Worm (Caenorhabditis elegans) whole organism, L2 larva: ENCODE measurements around the gene H12D21.6.

Source experiments
- C34F6.9 ChIP-seq: fragments of 150-350 bp; optimal IDR thresholded peaks from 2 replicates; lab custom pipeline; 2014; ENCODE audit warnings: missing biosample characterization, missing genetic modification characterization
- F13H6.1 ChIP-seq: sonication (generic microtip); optimal IDR thresholded peaks from 2 replicates; lab custom pipeline; 2016; ENCODE audit warnings: missing genetic modification characterization, missing compliant biosample characterization
- R02D3.7 ChIP-seq: fragments of 150-350 bp; optimal IDR thresholded peaks from 2 replicates; lab custom pipeline; 2014; ENCODE audit warnings: missing biosample characterization, missing genetic modification characterization
- Y55F3AM.14 ChIP-seq: fragments of 200-800 bp; sonication (Bioruptor generic); optimal IDR thresholded peaks from 2 replicates; lab custom pipeline; 2018; ENCODE audit warnings: mild to moderate bottlenecking, missing genetic modification characterization, missing compliant biosample characterization
- ZK546.5 ChIP-seq: sonication (generic microtip); optimal IDR thresholded peaks from 2 replicates; lab custom pipeline; 2017; ENCODE audit warnings: missing biosample characterization, missing genetic modification characterization
- alr-1 ChIP-seq: fragments of 150-350 bp; optimal IDR thresholded peaks from 2 replicates; lab custom pipeline; 2014; ENCODE audit warnings: missing biosample characterization, missing genetic modification characterization
- aly-2 ChIP-seq: fragments of 150-350 bp; optimal IDR thresholded peaks from 2 replicates; lab custom pipeline; 2014; ENCODE audit warnings: missing biosample characterization, missing genetic modification characterization
- ama-1 ChIP-seq: fragments of 150-350 bp; optimal IDR thresholded peaks from 2 replicates; lab custom pipeline; 2018; ENCODE audit warnings: inconsistent platforms
- blmp-1 ChIP-seq: sonication (generic microtip); optimal IDR thresholded peaks from 2 replicates; lab custom pipeline; 2017; ENCODE audit warnings: missing genetic modification characterization, mild to moderate bottlenecking, missing compliant biosample characterization, antibody characterized with exemption, moderate library complexity; ENCODE audit not compliant: insufficient read depth
- ceh-16 ChIP-seq: fragments of 150-350 bp; optimal IDR thresholded peaks from 2 replicates; lab custom pipeline; 2014; ENCODE audit warnings: missing biosample characterization, missing genetic modification characterization
- ceh-82 ChIP-seq: fragments of 150-350 bp; optimal IDR thresholded peaks from 2 replicates; lab custom pipeline; 2014; ENCODE audit warnings: missing biosample characterization, missing genetic modification characterization
- crh-2 ChIP-seq: sonication (generic microtip); optimal IDR thresholded peaks from 2 replicates; lab custom pipeline; 2017; ENCODE audit warnings: missing biosample characterization, missing genetic modification characterization
- elt-1 ChIP-seq: fragments of 150-350 bp; optimal IDR thresholded peaks from 2 replicates; lab custom pipeline; 2014; ENCODE audit warnings: missing biosample characterization, missing genetic modification characterization
- elt-3 ChIP-seq: sonication (generic microtip); optimal IDR thresholded peaks from 2 replicates; lab custom pipeline; 2017; ENCODE audit warnings: missing biosample characterization, missing genetic modification characterization
- fos-1 ChIP-seq: fragments of 150-350 bp; optimal IDR thresholded peaks from 2 replicates; lab custom pipeline; 2014; ENCODE audit warnings: missing biosample characterization, missing genetic modification characterization
- gmeb-1 ChIP-seq: fragments of 150-350 bp; optimal IDR thresholded peaks from 2 replicates; lab custom pipeline; 2014; ENCODE audit warnings: missing biosample characterization, missing genetic modification characterization
- lin-11 ChIP-seq: fragments of 150-350 bp; sonication (generic microtip); optimal IDR thresholded peaks from 2 replicates; lab custom pipeline; 2014; ENCODE audit warnings: missing biosample characterization, missing genetic modification characterization, inconsistent platforms, mixed read lengths
- lin-13 ChIP-seq: fragments of 150-350 bp; optimal IDR thresholded peaks from 2 replicates; lab custom pipeline; 2014; ENCODE audit warnings: missing biosample characterization, missing genetic modification reagents, missing genetic modification characterization
- mab-5 ChIP-seq: fragments of 150-350 bp; optimal IDR thresholded peaks from 2 replicates; lab custom pipeline; 2014; ENCODE audit warnings: missing biosample characterization, missing genetic modification characterization
- mdl-1 ChIP-seq, 2 experiments: fragments of 150-350 bp in 1 of 2; sonication (generic microtip) in 1 of 2; optimal IDR thresholded peaks; 2 replicates each; lab custom pipeline; 2017; ENCODE audit warnings: missing biosample characterization in 2 of 2, missing genetic modification characterization in 2 of 2
- nhr-11 ChIP-seq: fragments of 150-350 bp; optimal IDR thresholded peaks from 2 replicates; lab custom pipeline; 2014; ENCODE audit warnings: missing biosample characterization, missing genetic modification characterization
- nhr-129 ChIP-seq: fragments of 150-350 bp; optimal IDR thresholded peaks from 2 replicates; lab custom pipeline; 2014; ENCODE audit warnings: missing biosample characterization, missing genetic modification characterization
- nhr-23 ChIP-seq: fragments of 150-350 bp; optimal IDR thresholded peaks from 2 replicates; lab custom pipeline; 2014; ENCODE audit warnings: missing biosample characterization, missing genetic modification reagents, missing genetic modification characterization
- nhr-237 ChIP-seq: fragments of 150-350 bp; optimal IDR thresholded peaks from 2 replicates; lab custom pipeline; 2014; ENCODE audit warnings: missing biosample characterization, missing genetic modification characterization
- nhr-6 ChIP-seq: fragments of 150-350 bp; optimal IDR thresholded peaks from 2 replicates; lab custom pipeline; 2014; ENCODE audit warnings: missing biosample characterization, missing genetic modification characterization
- nhr-77 ChIP-seq: fragments of 150-350 bp; optimal IDR thresholded peaks from 2 replicates; lab custom pipeline; 2014; ENCODE audit warnings: missing biosample characterization, missing genetic modification characterization
- peb-1 ChIP-seq: fragments of 150-350 bp; optimal IDR thresholded peaks from 2 replicates; lab custom pipeline; 2014; ENCODE audit warnings: missing biosample characterization, missing genetic modification characterization
- sma-3 ChIP-seq: sonication (generic microtip); optimal IDR thresholded peaks from 2 replicates; lab custom pipeline; 2016; ENCODE audit warnings: missing genetic modification reagents, missing genetic modification characterization, missing compliant biosample characterization
- snpc-4 ChIP-seq: fragments of 150-350 bp; optimal IDR thresholded peaks from 2 replicates; lab custom pipeline; 2014; ENCODE audit warnings: missing biosample characterization, missing genetic modification characterization
- unc-39 ChIP-seq: fragments of 150-350 bp; optimal IDR thresholded peaks from 2 replicates; lab custom pipeline; 2014; ENCODE audit warnings: missing biosample characterization, missing genetic modification characterization
- unc-55 ChIP-seq: fragments of 150-350 bp; sonication (generic microtip); optimal IDR thresholded peaks from 3 replicates; lab custom pipeline; 2014; ENCODE audit warnings: missing biosample characterization, missing genetic modification reagents, missing genetic modification characterization
- unc-62 ChIP-seq: fragments of 150-350 bp; optimal IDR thresholded peaks from 2 replicates; lab custom pipeline; 2014; ENCODE audit warnings: missing biosample characterization, missing genetic modification reagents, missing genetic modification characterization
- zag-1 ChIP-seq: fragments of 150-350 bp; optimal IDR thresholded peaks from 2 replicates; lab custom pipeline; 2014; ENCODE audit warnings: missing biosample characterization, missing genetic modification characterization
- ztf-1 ChIP-seq: fragments of 200-800 bp; sonication (Bioruptor generic); conservative IDR thresholded peaks from 2 replicates; pipeline ENCODE4 v1.3.6; 2022; ENCODE audit warnings: missing genetic modification characterization, missing compliant biosample characterization
- ztf-11 ChIP-seq: sonication (generic microtip); optimal IDR thresholded peaks from 2 replicates; lab custom pipeline; 2017; ENCODE audit warnings: missing biosample characterization, missing genetic modification characterization
- ztf-4 ChIP-seq: fragments of 150-350 bp; optimal IDR thresholded peaks from 2 replicates; lab custom pipeline; 2014; ENCODE audit warnings: missing biosample characterization, missing genetic modification characterization

The H12D21.6 gene

DNA sequence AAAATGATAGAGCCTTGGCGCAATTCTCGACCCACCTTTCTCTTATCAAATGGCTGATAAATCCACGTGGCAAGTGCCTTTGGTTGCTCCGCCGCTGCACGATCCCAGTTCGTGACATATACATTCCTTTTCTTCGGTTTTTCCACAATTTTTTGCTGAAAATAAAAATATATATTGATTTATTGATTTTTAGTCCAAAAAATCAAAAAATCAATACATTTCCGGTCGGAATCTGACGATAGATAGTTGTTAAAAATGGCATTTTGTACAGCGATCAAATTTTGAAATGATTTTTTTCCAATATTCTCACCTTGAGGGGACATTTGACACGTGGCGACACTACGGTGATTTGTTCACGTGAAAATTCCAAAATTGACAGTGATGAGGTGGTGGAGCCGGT lies 46.1 kb upstream of the H12D21.6 start:
- TF ChIP-seq ztf-1 (GFP tag; lab: Robert Waterston, UW) (no peak), ZK546.5 (tag; lab: Kevin White, UChicago) (no peak), aly-2 (tag; lab: Kevin White, UChicago) (no peak), crh-2 (tag; lab: Kevin White, UChicago) (no peak), R02D3.7 (no peak), ama-1 (lab: Kevin White, UChicago) (no peak), unc-39 (tag; lab: Kevin White, UChicago) (no peak), Y55F3AM.14 (GFP tag; lab: Kevin White, UChicago) (no peak), gmeb-1 (no peak), nhr-237 (tag; lab: Kevin White, UChicago) (no peak), ceh-82 (no peak)

DNA sequence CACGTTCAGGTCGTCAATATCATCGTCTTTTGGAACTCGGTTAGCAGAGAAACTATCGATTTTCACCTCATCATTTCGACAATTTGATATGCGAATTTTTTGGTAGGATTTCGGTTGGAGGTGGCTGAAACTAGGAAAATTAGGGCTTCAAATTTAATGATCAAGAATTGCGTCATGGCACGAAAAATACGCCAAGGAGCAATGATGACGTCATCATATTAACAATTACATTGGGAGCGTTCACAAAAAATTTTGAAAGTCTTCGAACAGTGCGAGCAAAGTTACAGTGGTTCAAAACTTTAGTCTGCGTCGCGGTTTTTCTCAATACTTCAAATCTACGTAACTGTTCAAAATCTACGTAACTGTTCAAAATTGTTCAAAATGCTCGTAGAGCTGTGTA lies 45.3 kb upstream of the H12D21.6 start:
- TF ChIP-seq lin-11 (no peak), lin-13 (no peak), mab-5 (tag; lab: Kevin White, UChicago) (no peak), elt-1 (tag; lab: Kevin White, UChicago) (no peak)

DNA sequence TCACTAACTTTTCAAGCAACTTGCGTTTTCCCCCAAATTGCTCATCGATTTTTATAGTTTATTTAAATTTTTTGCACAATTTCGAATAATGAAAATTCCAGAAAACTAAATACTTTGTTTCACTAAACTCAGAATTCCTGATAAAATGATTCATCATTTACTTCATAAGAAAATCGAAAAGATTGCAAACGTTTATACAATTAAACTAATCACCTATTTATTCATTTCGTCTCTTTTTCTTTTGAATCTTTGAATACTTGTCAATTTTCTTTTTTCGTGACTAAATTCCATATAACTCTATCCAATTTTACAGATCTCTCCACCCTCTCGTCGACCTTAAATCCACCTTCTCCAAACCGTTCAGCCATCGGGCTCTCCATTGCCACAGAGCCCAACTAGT lies 39.0 kb upstream of the H12D21.6 start, which contains the start of gene C30G7.2:
C30G7.2 (plus strand) TSS at position 301 of the 400 bp plus-strand sequence.
- TF ChIP-seq aly-2 (tag; lab: Kevin White, UChicago) (no peak), lin-13 (no peak), F13H6.1 (tag; lab: Kevin White, UChicago) (no peak), unc-55 (GFP tag; lab: Kevin White, UChicago) (no peak), ama-1 (lab: Kevin White, UChicago) (no peak), nhr-6 (no peak), unc-62 (no peak), ceh-82 (no peak), C34F6.9 (tag; lab: Kevin White, UChicago) (no peak), sma-3 (GFP tag; lab: Kevin White, UChicago) (no peak), gmeb-1 (no peak), zag-1 (tag; lab: Kevin White, UChicago) (no peak), elt-3 (tag; lab: Kevin White, UChicago) (no peak), nhr-237 (tag; lab: Kevin White, UChicago) (no peak), elt-1 (tag; lab: Kevin White, UChicago) (no peak), mdl-1 (tag; optimal IDR thresholded peaks at IDR 0.05; lab: Kevin White, UChicago) (no peak), ztf-11 (no peak), snpc-4 (tag; lab: Kevin White, UChicago) (no peak), ztf-4 (tag; lab: Kevin White, UChicago) (no peak)

DNA sequence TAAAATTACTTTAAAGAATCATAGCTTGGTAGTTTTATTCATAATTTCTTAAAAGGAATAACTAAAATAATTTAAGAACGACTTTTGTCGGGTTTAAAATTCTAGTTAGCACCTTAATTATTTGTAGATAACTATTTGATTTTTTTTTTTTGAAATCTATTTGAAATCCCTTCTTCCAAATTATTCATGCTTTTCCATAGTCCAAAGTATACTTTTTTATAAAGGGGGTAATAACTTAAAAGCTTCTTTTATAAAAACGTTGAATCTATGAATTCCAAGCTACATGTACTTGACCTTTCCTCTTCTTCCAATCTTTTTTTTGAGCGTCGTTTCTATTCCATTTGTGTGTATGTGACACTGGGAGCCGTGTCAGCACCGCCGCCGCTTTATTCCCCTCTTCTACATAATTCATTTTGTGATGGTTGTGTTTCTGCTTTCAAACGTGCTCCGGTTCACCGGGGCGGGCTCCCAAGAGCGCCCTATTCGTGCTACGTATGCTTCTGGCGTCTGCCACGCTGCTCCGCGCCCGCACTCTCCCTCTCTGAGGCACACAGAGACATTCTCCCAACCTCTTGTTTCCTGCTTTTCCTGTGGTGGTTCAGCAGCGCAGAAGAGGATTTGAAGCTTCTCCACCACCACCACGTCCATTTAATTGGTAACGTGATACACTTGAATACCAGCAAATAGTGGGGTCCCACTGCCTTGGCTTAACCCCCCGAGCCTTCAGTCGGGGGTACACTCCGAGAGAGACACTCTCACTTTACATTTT lies 36.0 kb upstream of the H12D21.6 start:
- TF ChIP-seq nhr-77 (tag; lab: Kevin White, UChicago): no peak
- TF ChIP-seq ceh-82: no peak
- TF ChIP-seq unc-55 (GFP tag; lab: Kevin White, UChicago): no peak
- TF ChIP-seq nhr-6: no peak
- TF ChIP-seq mdl-1 (tag; optimal IDR thresholded peaks at IDR 0.05; lab: Kevin White, UChicago): no peak
- no peak for TF ChIP-seq peb-1 (tag; lab: Kevin White, UChicago)
- no peak for TF ChIP-seq unc-39 (tag; lab: Kevin White, UChicago)
- no peak for TF ChIP-seq ceh-16
- TF ChIP-seq nhr-23 (tag; lab: Kevin White, UChicago): no peak
- TF ChIP-seq Y55F3AM.14 (GFP tag; lab: Kevin White, UChicago): no peak
- TF ChIP-seq blmp-1 (tag; lab: Kevin White, UChicago): no peak
- TF ChIP-seq nhr-129 (tag; lab: Kevin White, UChicago): no peak
- no peak for TF ChIP-seq nhr-11 (tag; lab: Kevin White, UChicago)
- TF ChIP-seq alr-1: no peak
- no peak for TF ChIP-seq zag-1 (tag; lab: Kevin White, UChicago)
- no peak for TF ChIP-seq ztf-4 (tag; lab: Kevin White, UChicago)
- TF ChIP-seq snpc-4 (tag; lab: Kevin White, UChicago): no peak
- no peak for TF ChIP-seq R02D3.7
- no peak for TF ChIP-seq ztf-11
- no peak for TF ChIP-seq fos-1 (tag; lab: Kevin White, UChicago)
- TF ChIP-seq, all 48 proteins: peak for 0
